Worm (Caenorhabditis elegans) whole organism, early embryonic: ENCODE data around the gene phf-31.

ENCODE experiments used
- F13C5.2 ChIP-seq: sonication (generic microtip); optimal IDR thresholded peaks from 2 replicates; lab custom pipeline; 2017; ENCODE audit warnings: mild to moderate bottlenecking, missing genetic modification characterization, inconsistent platforms, missing compliant biosample characterization
- ama-1 ChIP-seq: fragments of 150-350 bp; optimal IDR thresholded peaks from 2 replicates; lab custom pipeline; 2014
- ceh-36 ChIP-seq: sonication (generic microtip); optimal IDR thresholded peaks from 2 replicates; lab custom pipeline; 2016; ENCODE audit warnings: missing genetic modification characterization, inconsistent platforms, missing compliant biosample characterization
- hmbx-1 ChIP-seq: sonication (generic microtip); optimal IDR thresholded peaks from 2 replicates; lab custom pipeline; 2016; ENCODE audit warnings: mild to moderate bottlenecking, missing genetic modification characterization, missing compliant biosample characterization
- hmg-4 ChIP-seq: fragments of 200-800 bp; sonication (Bioruptor generic); optimal IDR thresholded peaks from 2 replicates; lab custom pipeline; 2018; ENCODE audit warnings: mild to moderate bottlenecking, missing genetic modification characterization, missing compliant biosample characterization
- hnd-1 ChIP-seq: sonication (generic microtip); optimal IDR thresholded peaks from 2 replicates; lab custom pipeline; 2016; ENCODE audit warnings: missing genetic modification characterization, missing compliant biosample characterization
- scrt-1 ChIP-seq: fragments of 200-800 bp; sonication (Bioruptor generic); IDR thresholded peaks from 2 replicates; pipeline ENCODE4 v1.3.6; 2022; ENCODE audit warnings: missing genetic modification characterization, missing compliant biosample characterization
- tra-4 ChIP-seq: sonication (generic microtip); optimal IDR thresholded peaks from 2 replicates; lab custom pipeline; 2017; ENCODE audit warnings: missing genetic modification characterization, missing compliant biosample characterization

DNA sequence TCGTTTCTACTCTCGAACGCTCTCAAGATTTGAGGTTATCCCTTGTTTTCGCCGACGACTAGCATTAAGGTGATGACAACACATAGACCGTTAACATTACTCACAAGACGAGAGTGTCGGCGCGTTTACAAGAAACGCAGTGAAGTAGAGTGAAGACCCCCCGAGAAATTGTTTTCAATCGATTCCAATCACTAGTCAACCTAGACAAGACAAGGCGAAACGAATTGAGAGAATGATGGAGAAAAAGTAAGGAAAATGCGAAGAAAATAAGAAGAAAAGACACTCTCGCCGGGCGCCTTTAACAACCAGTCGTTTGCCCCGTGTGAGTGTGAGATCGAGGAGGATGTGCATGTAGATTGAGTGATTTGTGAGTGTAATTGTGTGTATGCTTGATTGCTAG lies 2.7 kb downstream of the phf-31 start:
- TF ChIP-seq ceh-36: no peak
- TF ChIP-seq ama-1: no peak
- no peak for TF ChIP-seq hnd-1 (tag; lab: Kevin White, UChicago)
- no peak for TF ChIP-seq tra-4 (tag; lab: Kevin White, UChicago)
- peak; percentile 31 for TF ChIP-seq hmg-4
- TF ChIP-seq hmbx-1 (tag; lab: Kevin White, UChicago): no peak
- no peak for TF ChIP-seq F13C5.2 (tag; lab: Kevin White, UChicago)
- no peak for TF ChIP-seq scrt-1 (GFP tag; lab: Robert Waterston, UW)
